Worm (Caenorhabditis elegans): ENCODE measurements around the gene W06G6.9.

W06G6.9 gene

ce11 chrV:16600623-16601022, 45.6 kb downstream of the W06G6.9 start, which contains the start of gene T03E6.9:
Gene T03E6.9 (minus strand): TSS chrV:16600723.
- TF ChIP-seq mls-2 (tag; optimal IDR thresholded peaks at IDR 0.05) (no peak), ces-1 (GFP tag; optimal IDR thresholded peaks at IDR 0.05) (no peak), tbx-8 (GFP tag; optimal IDR thresholded peaks at IDR 0.05) (no peak), hlh-1 (tag; optimal IDR thresholded peaks at IDR 0.05) (no peak), sptf-1 (tag; optimal IDR thresholded peaks at IDR 0.05) (no peak), mab-5 (tag; optimal IDR thresholded peaks at IDR 0.05) (no peak), zip-8 (tag; optimal IDR thresholded peaks at IDR 0.05) (no peak), drap-1 (GFP tag; optimal IDR thresholded peaks at IDR 0.05) (no peak)

ce11 chrV:16599835-16600234, 46.4 kb downstream of the W06G6.9 start:
- TF ChIP-seq zip-8 (tag; optimal IDR thresholded peaks at IDR 0.05) (no peak), sem-2 (GFP tag; optimal IDR thresholded peaks at IDR 0.05) (no peak), ces-1 (GFP tag; optimal IDR thresholded peaks at IDR 0.05) (no peak), unc-120 (tag; optimal IDR thresholded peaks at IDR 0.05; ENCODE audit: poor library complexity, severe bottlenecking) (no peak), nhr-76 (tag; optimal IDR thresholded peaks at IDR 0.05) (no peak), flh-1 (GFP tag; optimal IDR thresholded peaks at IDR 0.05) (no peak), blmp-1 (tag; optimal IDR thresholded peaks at IDR 0.05) (no peak), cnd-1 (tag; optimal IDR thresholded peaks at IDR 0.05) (no peak), nhr-2 (tag; optimal IDR thresholded peaks at IDR 0.05) (no peak), hlh-1 (tag; optimal IDR thresholded peaks at IDR 0.05) (no peak), snpc-4 (tag; optimal IDR thresholded peaks at IDR 0.05) (no peak), ceh-43 (GFP tag; optimal IDR thresholded peaks at IDR 0.05) (no peak), lsy-2 (tag; optimal IDR thresholded peaks at IDR 0.05) (no peak), tbx-8 (GFP tag; optimal IDR thresholded peaks at IDR 0.05) (no peak), sptf-1 (tag; optimal IDR thresholded peaks at IDR 0.05) (no peak), ztf-11 (tag; optimal IDR thresholded peaks at IDR 0.05) (no peak), mep-1 (tag; optimal IDR thresholded peaks at IDR 0.05) (no peak), nhr-237 (tag; optimal IDR thresholded peaks at IDR 0.05) (no peak)

- TF ChIP-seq ces-1 (GFP tag; optimal IDR thresholded peaks at IDR 0.05), result no peak
- peak; percentile 33 for TF ChIP-seq unc-62 (GFP tag; optimal IDR thresholded peaks at IDR 0.05)
- no peak for TF ChIP-seq mls-2 (tag; optimal IDR thresholded peaks at IDR 0.05)
- peak; percentile 22 for TF ChIP-seq hlh-1 (tag; optimal IDR thresholded peaks at IDR 0.05)
- no peak for TF ChIP-seq ztf-11 (tag; optimal IDR thresholded peaks at IDR 0.05)
- no peak for TF ChIP-seq bed-3 (GFP tag; optimal IDR thresholded peaks at IDR 0.05)
- no peak for TF ChIP-seq zip-8 (tag; optimal IDR thresholded peaks at IDR 0.05)
- peak; percentile 13 for TF ChIP-seq unc-120 (tag; optimal IDR thresholded peaks at IDR 0.05; ENCODE audit: poor library complexity, severe bottlenecking)
- no peak for TF ChIP-seq mep-1 (tag; optimal IDR thresholded peaks at IDR 0.05)
These were observed 47.8 kb downstream of the W06G6.9 start for ce11 chrV:16598437-16598836.

ce11 chrV:16596102-16596501, 50.2 kb downstream of the W06G6.9 start:
- TF ChIP-seq ceh-43 (GFP tag; optimal IDR thresholded peaks at IDR 0.05) (no peak), elt-3 (tag; optimal IDR thresholded peaks at IDR 0.05) (peak; percentile 60)

Measured in whole organism, mixed stage, embryonic.